Fruit fly (Drosophila melanogaster): ENCODE measurements around the gene CG9427.

The CG9427 gene

dm6 chr3R:9586663-9587248 lies 40.0 kb downstream of the CG9427 start, which contains the start of gene P58IPK (continued):
- TF ChIP-seq TFAM (GFP tag; optimal IDR thresholded peaks at IDR 0.05) (no peak), Fer3 (tag; optimal IDR thresholded peaks at IDR 0.05) (peak; percentile 45), ato (GFP tag; IDR thresholded peaks at IDR 0.05; ENCODE audit: partially characterized antibody) (peak; percentile 88), cato (GFP tag; optimal IDR thresholded peaks at IDR 0.05; ENCODE audit: borderline replicate concordance) (no peak), Usf (GFP tag; optimal IDR thresholded peaks at IDR 0.05) (peak; percentile 17), yki (optimal IDR thresholded peaks at IDR 0.05) (no peak), nom (GFP tag; optimal IDR thresholded peaks at IDR 0.05) (peak; percentile 2), Hand (GFP tag; optimal IDR thresholded peaks at IDR 0.05) (no peak), Bgb (GFP tag; IDR thresholded peaks at IDR 0.05; ENCODE audit: partially characterized antibody) (peak; percentile 98), ap (GFP tag; IDR thresholded peaks at IDR 0.05) (0 out of 2 replicates have a peak, but pooled peaks have one; percentile 9), CG9817 (tag; optimal IDR thresholded peaks at IDR 0.05) (peak; percentile 68), wor (GFP tag; IDR thresholded peaks at IDR 0.05) (no peak), jing (GFP tag; optimal IDR thresholded peaks at IDR 0.05) (no peak), Hmr (GFP tag; optimal IDR thresholded peaks at IDR 0.05) (peak; percentile 60), sob (GFP tag; IDR thresholded peaks at IDR 0.05) (peak; percentile 63), Fer1 (GFP tag; optimal IDR thresholded peaks at IDR 0.05) (peak; percentile 41), MESR4 (GFP tag; optimal IDR thresholded peaks at IDR 0.05) (peak; percentile 83), danr (GFP tag; IDR thresholded peaks at IDR 0.05) (no peak), Camta (GFP tag; optimal IDR thresholded peaks at IDR 0.05) (peak; percentile 41), row (GFP tag; IDR thresholded peaks at IDR 0.05) (peak; percentile 93), CG12104 (GFP tag; optimal IDR thresholded peaks at IDR 0.05) (no peak), CG8765 (GFP tag; IDR thresholded peaks at IDR 0.05) (no peak), CG14860 (GFP tag; IDR thresholded peaks at IDR 0.05; ENCODE audit: partially characterized antibody) (peak; percentile 88), emc (GFP tag; optimal IDR thresholded peaks at IDR 0.05) (no peak), CG7372 (GFP tag; IDR thresholded peaks at IDR 0.05) (peak; percentile 71), lmd (GFP tag; IDR thresholded peaks at IDR 0.05) (peak; percentile 66; the same call in 1 of the 2 replicates), CrebB (tag; optimal IDR thresholded peaks at IDR 0.05) (peak; percentile 42), CG4282 (GFP tag; optimal IDR thresholded peaks at IDR 0.05) (peak; percentile 0), YL-1 (GFP tag; optimal IDR thresholded peaks at IDR 0.05) (peak; percentile 73), gcm (GFP tag; optimal IDR thresholded peaks at IDR 0.05) (no peak), CG2889 (GFP tag; IDR thresholded peaks at IDR 0.05) (no peak), CG18764 (GFP tag; optimal IDR thresholded peaks at IDR 0.05) (peak; percentile 55), gfzf (GFP tag; optimal IDR thresholded peaks at IDR 0.05) (peak; percentile 41), twi (tag; optimal IDR thresholded peaks at IDR 0.05) (peak; percentile 31), CG10565 (GFP tag; optimal IDR thresholded peaks at IDR 0.05) (no peak), CG1832 (GFP tag; optimal IDR thresholded peaks at IDR 0.05) (no peak), sd (tag; optimal IDR thresholded peaks at IDR 0.05) (no peak), BtbVII (GFP tag; optimal IDR thresholded peaks at IDR 0.05) (no peak), ranshi (GFP tag; IDR thresholded peaks at IDR 0.05) (peak; percentile 59), chn (GFP tag; optimal IDR thresholded peaks at IDR 0.05) (peak; percentile 66), ewg (GFP tag; optimal IDR thresholded peaks at IDR 0.05) (peak; percentile 19), crc (GFP tag; optimal IDR thresholded peaks at IDR 0.05) (peak; percentile 54), stc (GFP tag; IDR thresholded peaks at IDR 0.05) (no peak; the same call in 1 of the 2 replicates), CG1792 (GFP tag; optimal IDR thresholded peaks at IDR 0.05) (peak; percentile 53), zfh1 (GFP tag; IDR thresholded peaks at IDR 0.05) (peak; percentile 75; the same call in 2 of the 3 replicates), CG10274 (GFP tag; optimal IDR thresholded peaks at IDR 0.05) (no peak), psq (GFP tag; optimal IDR thresholded peaks at IDR 0.05) (no peak), CG1024 (GFP tag; IDR thresholded peaks at IDR 0.05) (no peak), NfI (GFP tag; optimal IDR thresholded peaks at IDR 0.05) (peak; percentile 65), CG9609 (GFP tag; optimal IDR thresholded peaks at IDR 0.05) (peak; percentile 69), onecut (GFP tag; IDR thresholded peaks at IDR 0.05) (no peak)

All from whole organism, embryonic.